Worm (Caenorhabditis elegans) whole organism, young adult: ENCODE measurements around the gene C53A5.9.

Source experiments
- F33H1.4 ChIP-seq: fragments of 200-800 bp; sonication (Bioruptor generic); IDR thresholded peaks from 2 replicates; pipeline ENCODE4 v1.3.6; 2022; ENCODE audit warnings: missing genetic modification reagents, missing genetic modification characterization, missing compliant biosample characterization
- F39B2.1 ChIP-seq: fragments of 200-800 bp; sonication (Bioruptor generic); IDR thresholded peaks from 2 replicates; pipeline ENCODE4 v1.3.6; 2022; ENCODE audit warnings: missing genetic modification reagents, missing genetic modification characterization, missing compliant biosample characterization
- F52B5.7 ChIP-seq: sonication (generic microtip); optimal IDR thresholded peaks from 2 replicates; lab custom pipeline; 2016; ENCODE audit warnings: mild to moderate bottlenecking, missing genetic modification characterization, missing compliant biosample characterization
- F55B11.4 ChIP-seq: sonication (generic microtip); optimal IDR thresholded peaks from 2 replicates; lab custom pipeline; 2016; ENCODE audit warnings: missing compliant biosample characterization, missing genetic modification characterization, borderline replicate concordance; ENCODE audit not compliant: insufficient read depth
- F57A8.1 ChIP-seq: fragments of 200-800 bp; sonication (Bioruptor generic); optimal IDR thresholded peaks from 2 replicates; lab custom pipeline; 2018; ENCODE audit warnings: mild to moderate bottlenecking, missing genetic modification characterization, moderate library complexity, missing compliant biosample characterization
- Y95B8A.8 ChIP-seq: fragments of 200-800 bp; sonication (Bioruptor generic); IDR thresholded peaks from 2 replicates; pipeline ENCODE4 v1.3.6; 2022; ENCODE audit warnings: missing genetic modification reagents, missing genetic modification characterization, missing compliant biosample characterization
- ZK185.1 ChIP-seq: sonication (generic microtip); optimal IDR thresholded peaks from 2 replicates; lab custom pipeline; 2016; ENCODE audit warnings: mild to moderate bottlenecking, missing genetic modification characterization, missing compliant biosample characterization; ENCODE audit not compliant: poor library complexity, severe bottlenecking
- akir-1 ChIP-seq: fragments of 200-800 bp; sonication (Bioruptor generic); optimal IDR thresholded peaks from 2 replicates; lab custom pipeline; 2018; ENCODE audit warnings: mild to moderate bottlenecking, missing genetic modification characterization, moderate library complexity, missing compliant biosample characterization
- aptf-3 ChIP-seq: fragments of 200-800 bp; sonication (Bioruptor generic); IDR thresholded peaks from 2 replicates; pipeline ENCODE4 v1.3.6; 2022; ENCODE audit warnings: missing genetic modification characterization, missing compliant biosample characterization
- bed-1 ChIP-seq: fragments of 200-800 bp; sonication (Bioruptor generic); IDR thresholded peaks from 2 replicates; pipeline ENCODE4 v1.3.6; 2022; ENCODE audit warnings: missing genetic modification reagents, missing genetic modification characterization, missing compliant biosample characterization
- bed-2 ChIP-seq: fragments of 200-800 bp; sonication (Bioruptor generic); IDR thresholded peaks from 2 replicates; pipeline ENCODE4 v1.3.6; 2022; ENCODE audit warnings: missing genetic modification reagents, missing genetic modification characterization, missing compliant biosample characterization
- cebp-2 ChIP-seq: fragments of 200-800 bp; sonication (Bioruptor generic); IDR thresholded peaks from 2 replicates; pipeline ENCODE4 v1.3.6; 2022; ENCODE audit warnings: missing genetic modification characterization, missing compliant biosample characterization
- ceh-79 ChIP-seq: sonication (generic microtip); optimal IDR thresholded peaks from 2 replicates; lab custom pipeline; 2017; ENCODE audit warnings: mild to moderate bottlenecking, missing genetic modification characterization, missing compliant biosample characterization
- ceh-91 ChIP-seq: fragments of 200-800 bp; sonication (Bioruptor generic); IDR thresholded peaks from 2 replicates; pipeline ENCODE4 v1.3.6; 2022; ENCODE audit warnings: missing genetic modification reagents, missing genetic modification characterization, missing compliant biosample characterization
- chd-7 ChIP-seq: sonication (generic microtip); optimal IDR thresholded peaks from 2 replicates; lab custom pipeline; 2016; ENCODE audit warnings: mild to moderate bottlenecking, missing genetic modification characterization, moderate library complexity, missing compliant biosample characterization
- dpff-1 ChIP-seq: sonication (generic microtip); optimal IDR thresholded peaks from 2 replicates; lab custom pipeline; 2017; ENCODE audit warnings: mild to moderate bottlenecking, missing genetic modification characterization, missing compliant biosample characterization
- ets-4 ChIP-seq: fragments of 200-800 bp; sonication (Bioruptor generic); optimal IDR thresholded peaks from 2 replicates; lab custom pipeline; 2018; ENCODE audit warnings: mild to moderate bottlenecking, missing genetic modification characterization, missing compliant biosample characterization
- hmg-1.2 ChIP-seq: fragments of 200-800 bp; sonication (Bioruptor generic); IDR thresholded peaks from 2 replicates; pipeline ENCODE4 v1.3.6; 2022; ENCODE audit warnings: missing genetic modification reagents, missing genetic modification characterization, missing compliant biosample characterization
- lin-26 ChIP-seq: fragments of 200-800 bp; sonication (Bioruptor generic); IDR thresholded peaks from 2 replicates; pipeline ENCODE4 v1.3.6; 2022; ENCODE audit warnings: missing genetic modification reagents, missing genetic modification characterization, missing compliant biosample characterization
- lsy-27 ChIP-seq: sonication (generic microtip); optimal IDR thresholded peaks from 2 replicates; lab custom pipeline; 2017; ENCODE audit warnings: missing genetic modification characterization, mild to moderate bottlenecking, missing compliant biosample characterization, antibody characterized with exemption, missing genotype, borderline replicate concordance; ENCODE audit not compliant: insufficient read depth
- madf-6 ChIP-seq: fragments of 200-800 bp; sonication (Bioruptor generic); IDR thresholded peaks from 2 replicates; pipeline ENCODE4 v1.3.6; 2022; ENCODE audit warnings: missing genetic modification reagents, missing genetic modification characterization, missing compliant biosample characterization
- mcd-1 ChIP-seq: fragments of 200-800 bp; sonication (Bioruptor generic); IDR thresholded peaks from 2 replicates; pipeline ENCODE4 v1.3.6; 2022; ENCODE audit warnings: missing genetic modification reagents, missing genetic modification characterization, missing compliant biosample characterization
- mes-4 ChIP-seq: sonication (generic microtip); optimal IDR thresholded peaks from 2 replicates; lab custom pipeline; 2016; ENCODE audit warnings: missing genotype, missing genetic modification characterization, missing compliant biosample characterization
- mxl-1 ChIP-seq: sonication (generic microtip); optimal IDR thresholded peaks from 2 replicates; lab custom pipeline; 2016; ENCODE audit warnings: missing genetic modification characterization, missing compliant biosample characterization
- nhr-27 ChIP-seq: fragments of 200-800 bp; sonication (Bioruptor generic); optimal IDR thresholded peaks from 2 replicates; lab custom pipeline; 2018; ENCODE audit warnings: mild to moderate bottlenecking, missing genetic modification characterization, moderate library complexity, missing compliant biosample characterization
- rpc-1 ChIP-seq, 2 experiments: fragments of 150-350 bp in 1 of 2; sonication (generic microtip) in 1 of 2; optimal IDR thresholded peaks; 2 replicates each; lab custom pipeline; 2014 to 2018; ENCODE audit warnings: missing biosample characterization in 1 of 2, missing genetic modification characterization in 1 of 2, missing genetic modification reagents in 1 of 2, missing genotype in 1 of 2
- sptf-2 ChIP-seq: fragments of 200-800 bp; sonication (Bioruptor generic); optimal IDR thresholded peaks from 2 replicates; lab custom pipeline; 2018; ENCODE audit warnings: mild to moderate bottlenecking, missing genetic modification characterization, missing compliant biosample characterization
- tlf-1 ChIP-seq: fragments of 200-800 bp; sonication (Bioruptor generic); optimal IDR thresholded peaks from 2 replicates; lab custom pipeline; 2018; ENCODE audit warnings: mild to moderate bottlenecking, missing genetic modification characterization, missing compliant biosample characterization
- ztf-18 ChIP-seq: sonication (generic microtip); optimal IDR thresholded peaks from 2 replicates; lab custom pipeline; 2016; ENCODE audit warnings: missing genotype, mild to moderate bottlenecking, missing genetic modification characterization, missing compliant biosample characterization
- ztf-28 ChIP-seq: fragments of 200-800 bp; sonication (Bioruptor generic); IDR thresholded peaks from 2 replicates; pipeline ENCODE4 v1.3.6; 2022; ENCODE audit warnings: missing genetic modification reagents, missing genetic modification characterization, missing compliant biosample characterization
- ztf-3 ChIP-seq: fragments of 200-800 bp; sonication (Bioruptor generic); optimal IDR thresholded peaks from 2 replicates; lab custom pipeline; 2018; ENCODE audit warnings: mild to moderate bottlenecking, missing genetic modification characterization, missing compliant biosample characterization

Gene C53A5.9

ce11 chrV:14536274-14536673, 22.4 kb downstream of the C53A5.9 start, which contains the start of gene tag-191:
tag-191 (minus strand) TSS chrV:14536374.
- TF ChIP-seq madf-6 = no peak
- TF ChIP-seq ets-4 (GFP tag; lab: Kevin White, UChicago) = no peak
- no peak for TF ChIP-seq ztf-3 (GFP tag; lab: Kevin White, UChicago)

DNA sequence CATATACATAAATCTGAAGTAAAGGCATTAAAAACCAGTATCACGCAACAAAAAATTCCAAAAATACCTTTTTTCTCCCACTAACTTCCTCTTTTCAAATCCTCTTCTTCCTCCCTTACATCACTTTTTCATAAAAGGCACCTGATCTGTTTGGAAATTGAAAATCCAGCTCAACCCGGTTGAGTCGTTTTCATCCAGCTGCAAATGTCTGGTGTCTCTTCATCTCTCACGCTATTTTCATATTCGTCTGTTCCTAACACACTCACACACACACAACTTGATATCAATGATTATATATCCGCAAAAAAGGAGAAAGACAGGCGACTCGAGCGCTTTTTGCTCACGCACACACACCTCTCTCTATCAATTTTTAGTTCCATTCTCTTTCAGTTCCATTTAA, 26.3 kb downstream of the C53A5.9 start:
- no peak for TF ChIP-seq mcd-1 (GFP tag; lab: Robert Waterston, UW)
- TF ChIP-seq mxl-1 (tag; lab: Kevin White, UChicago) = no peak
- TF ChIP-seq hmg-1.2 (GFP tag; lab: Robert Waterston, UW) = 0 out of 2 replicates have a peak, but pooled peaks have one; percentile 24
- TF ChIP-seq ZK185.1 = no peak
- TF ChIP-seq, all 124 proteins: peak for 1

DNA sequence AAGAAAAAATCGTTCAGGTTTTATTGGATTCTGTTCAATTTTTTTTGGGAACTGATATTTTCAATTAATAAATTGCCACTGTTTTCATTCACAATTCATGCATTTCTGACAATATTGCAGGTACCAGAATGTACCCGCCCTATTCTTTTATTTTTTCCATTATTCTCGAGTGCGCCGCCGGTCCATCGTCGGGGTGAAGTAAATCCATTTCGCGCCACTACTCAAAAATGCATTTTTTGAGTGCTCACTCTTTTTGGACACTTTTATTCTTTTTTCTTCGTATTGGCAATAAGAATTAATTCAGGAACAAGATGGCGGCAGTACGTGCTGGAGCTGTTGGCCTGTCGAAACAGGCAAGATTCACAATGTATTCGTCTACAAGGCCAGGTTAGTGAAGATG, 27.8 kb downstream of the C53A5.9 start, which contains the start of gene kcnl-4:
kcnl-4 (plus strand) TSS at position 301 of the 400 bp plus-strand sequence.
- TF ChIP-seq akir-1 (GFP tag; lab: Kevin White, UChicago) = no peak

DNA sequence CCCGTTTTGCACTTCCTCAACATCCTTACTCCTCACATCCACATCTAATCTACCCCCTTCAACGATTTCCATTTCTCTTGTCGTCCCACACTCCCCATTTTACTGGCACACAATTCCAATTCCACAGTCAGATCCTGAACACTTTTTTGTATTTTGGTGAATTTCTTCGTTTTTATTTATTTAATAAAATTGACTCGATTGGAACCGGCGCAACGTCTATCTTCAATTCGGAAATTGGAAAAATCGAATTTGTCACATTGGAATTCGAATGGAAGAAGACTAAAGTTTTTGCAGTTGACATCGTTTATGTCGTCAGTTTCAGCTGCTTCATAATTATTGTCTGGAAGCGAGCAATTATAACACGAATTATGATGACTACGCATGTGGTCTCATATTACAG, 31.4 kb downstream of the C53A5.9 start:
- TF ChIP-seq F52B5.7 (tag; lab: Kevin White, UChicago) (no peak), ztf-3 (GFP tag; lab: Kevin White, UChicago) (no peak), nhr-27 (tag; lab: Kevin White, UChicago) (no peak), F55B11.4 (tag; lab: Kevin White, UChicago) (no peak), lin-26 (no peak), sptf-2 (GFP tag; lab: Kevin White, UChicago) (no peak), F39B2.1 (GFP tag; lab: Robert Waterston, UW) (no peak), cebp-2 (GFP tag; lab: Robert Waterston, UW) (no peak), madf-6 (no peak), ceh-79 (tag; lab: Kevin White, UChicago) (no peak)

ce11 chrV:14525089-14525488, 33.6 kb downstream of the C53A5.9 start, which contains the start of gene hda-1:
hda-1 (plus strand) TSS chrV:14525389.
- TF ChIP-seq dpff-1 (tag; lab: Kevin White, UChicago) (no peak), ceh-91 (no peak), bed-1 (GFP tag; lab: Robert Waterston, UW) (no peak), tlf-1 (no peak), chd-7 (tag; lab: Kevin White, UChicago) (no peak), F57A8.1 (GFP tag; lab: Kevin White, UChicago) (no peak), F52B5.7 (tag; lab: Kevin White, UChicago) (no peak), ztf-18 (tag; lab: Kevin White, UChicago) (no peak), aptf-3 (GFP tag; lab: Robert Waterston, UW) (no peak), F33H1.4 (GFP tag; lab: Robert Waterston, UW) (no peak), bed-2 (no peak), ztf-28 (GFP tag; lab: Robert Waterston, UW) (no peak), Y95B8A.8 (GFP tag; lab: Robert Waterston, UW) (no peak), lsy-27 (tag; lab: Kevin White, UChicago) (no peak), rpc-1 (optimal IDR thresholded peaks at IDR 0.05; lab: Kevin White, UChicago) (no peak), rpc-1 (tag; optimal IDR thresholded peaks at IDR 0.05; lab: Kevin White, UChicago) (no peak), mes-4 (tag; lab: Kevin White, UChicago) (no peak)
- TF ChIP-seq, all 124 proteins: peak for 0
